Worm (Caenorhabditis elegans) whole organism, L2 larva: ENCODE results near the gene W03H9.1.

Experiments
- C34F6.9 ChIP-seq: fragments of 150-350 bp; optimal IDR thresholded peaks from 2 replicates; lab custom pipeline; 2014; ENCODE audit warnings: missing biosample characterization, missing genetic modification characterization
- F13H6.1 ChIP-seq: sonication (generic microtip); optimal IDR thresholded peaks from 2 replicates; lab custom pipeline; 2016; ENCODE audit warnings: missing genetic modification characterization, missing compliant biosample characterization
- Y55F3AM.14 ChIP-seq: fragments of 200-800 bp; sonication (Bioruptor generic); optimal IDR thresholded peaks from 2 replicates; lab custom pipeline; 2018; ENCODE audit warnings: mild to moderate bottlenecking, missing genetic modification characterization, missing compliant biosample characterization
- alr-1 ChIP-seq: fragments of 150-350 bp; optimal IDR thresholded peaks from 2 replicates; lab custom pipeline; 2014; ENCODE audit warnings: missing biosample characterization, missing genetic modification characterization
- ama-1 ChIP-seq: fragments of 150-350 bp; optimal IDR thresholded peaks from 2 replicates; lab custom pipeline; 2018; ENCODE audit warnings: inconsistent platforms
- blmp-1 ChIP-seq: sonication (generic microtip); optimal IDR thresholded peaks from 2 replicates; lab custom pipeline; 2017; ENCODE audit warnings: missing genetic modification characterization, mild to moderate bottlenecking, missing compliant biosample characterization, antibody characterized with exemption, moderate library complexity; ENCODE audit not compliant: insufficient read depth
- ceh-16 ChIP-seq: fragments of 150-350 bp; optimal IDR thresholded peaks from 2 replicates; lab custom pipeline; 2014; ENCODE audit warnings: missing biosample characterization, missing genetic modification characterization
- crh-2 ChIP-seq: sonication (generic microtip); optimal IDR thresholded peaks from 2 replicates; lab custom pipeline; 2017; ENCODE audit warnings: missing biosample characterization, missing genetic modification characterization
- dmd-4 ChIP-seq: sonication (generic microtip); optimal IDR thresholded peaks from 2 replicates; lab custom pipeline; 2017; ENCODE audit warnings: missing biosample characterization, missing genetic modification characterization
- elt-1 ChIP-seq: fragments of 150-350 bp; optimal IDR thresholded peaks from 2 replicates; lab custom pipeline; 2014; ENCODE audit warnings: missing biosample characterization, missing genetic modification characterization
- elt-3 ChIP-seq: sonication (generic microtip); optimal IDR thresholded peaks from 2 replicates; lab custom pipeline; 2017; ENCODE audit warnings: missing biosample characterization, missing genetic modification characterization
- lin-11 ChIP-seq: fragments of 150-350 bp; sonication (generic microtip); optimal IDR thresholded peaks from 2 replicates; lab custom pipeline; 2014; ENCODE audit warnings: missing biosample characterization, missing genetic modification characterization, inconsistent platforms, mixed read lengths
- lin-13 ChIP-seq: fragments of 150-350 bp; optimal IDR thresholded peaks from 2 replicates; lab custom pipeline; 2014; ENCODE audit warnings: missing biosample characterization, missing genetic modification reagents, missing genetic modification characterization
- lin-39 ChIP-seq: fragments of 150-350 bp; optimal IDR thresholded peaks from 2 replicates; lab custom pipeline; 2014; ENCODE audit warnings: missing biosample characterization, missing genetic modification reagents, missing genetic modification characterization
- lsy-2 ChIP-seq, 2 experiments: fragments of 150-350 bp in 1 of 2; sonication (generic microtip) in 1 of 2; optimal IDR thresholded peaks; 2 replicates each; lab custom pipeline; 2014 to 2017; ENCODE audit warnings: missing biosample characterization in 2 of 2, missing genetic modification characterization in 2 of 2
- mab-5 ChIP-seq: fragments of 150-350 bp; optimal IDR thresholded peaks from 2 replicates; lab custom pipeline; 2014; ENCODE audit warnings: missing biosample characterization, missing genetic modification characterization
- mbf-1 ChIP-seq: sonication (generic microtip); optimal IDR thresholded peaks from 2 replicates; lab custom pipeline; 2017; ENCODE audit warnings: missing biosample characterization, missing genetic modification characterization
- mdl-1 ChIP-seq, 2 experiments: fragments of 150-350 bp in 1 of 2; sonication (generic microtip) in 1 of 2; optimal IDR thresholded peaks; 2 replicates each; lab custom pipeline; 2017; ENCODE audit warnings: missing biosample characterization in 2 of 2, missing genetic modification characterization in 2 of 2
- nhr-11 ChIP-seq: fragments of 150-350 bp; optimal IDR thresholded peaks from 2 replicates; lab custom pipeline; 2014; ENCODE audit warnings: missing biosample characterization, missing genetic modification characterization
- nhr-12 ChIP-seq: fragments of 150-350 bp; optimal IDR thresholded peaks from 2 replicates; lab custom pipeline; 2014; ENCODE audit warnings: missing biosample characterization, missing genetic modification characterization
- nhr-129 ChIP-seq: fragments of 150-350 bp; optimal IDR thresholded peaks from 2 replicates; lab custom pipeline; 2014; ENCODE audit warnings: missing biosample characterization, missing genetic modification characterization
- nhr-21 ChIP-seq: fragments of 150-350 bp; optimal IDR thresholded peaks from 2 replicates; lab custom pipeline; 2014; ENCODE audit warnings: missing biosample characterization, missing genetic modification characterization
- nhr-23 ChIP-seq: fragments of 150-350 bp; optimal IDR thresholded peaks from 2 replicates; lab custom pipeline; 2014; ENCODE audit warnings: missing biosample characterization, missing genetic modification reagents, missing genetic modification characterization
- nhr-25 ChIP-seq: fragments of 150-350 bp; sonication (generic microtip); optimal IDR thresholded peaks from 3 replicates; lab custom pipeline; 2014; ENCODE audit warnings: missing biosample characterization, missing genetic modification characterization
- nhr-6 ChIP-seq: fragments of 150-350 bp; optimal IDR thresholded peaks from 2 replicates; lab custom pipeline; 2014; ENCODE audit warnings: missing biosample characterization, missing genetic modification characterization
- nhr-77 ChIP-seq: fragments of 150-350 bp; optimal IDR thresholded peaks from 2 replicates; lab custom pipeline; 2014; ENCODE audit warnings: missing biosample characterization, missing genetic modification characterization
- peb-1 ChIP-seq: fragments of 150-350 bp; optimal IDR thresholded peaks from 2 replicates; lab custom pipeline; 2014; ENCODE audit warnings: missing biosample characterization, missing genetic modification characterization
- skn-1 ChIP-seq: sonication (generic microtip); optimal IDR thresholded peaks from 2 replicates; lab custom pipeline; 2017; ENCODE audit warnings: missing biosample characterization, missing genetic modification characterization
- sma-3 ChIP-seq: sonication (generic microtip); optimal IDR thresholded peaks from 2 replicates; lab custom pipeline; 2016; ENCODE audit warnings: missing genetic modification reagents, missing genetic modification characterization, missing compliant biosample characterization
- sma-9 ChIP-seq, 2 experiments: fragments of 150-350 bp in 1 of 2; sonication (generic microtip) in 1 of 2; optimal IDR thresholded peaks; 2 replicates each; lab custom pipeline; 2014 to 2016; ENCODE audit warnings: missing genetic modification characterization in 2 of 2, mild to moderate bottlenecking in 1 of 2, missing biosample characterization in 1 of 2, missing compliant biosample characterization in 1 of 2, missing genetic modification reagents in 1 of 2, moderate library complexity in 1 of 2
- snpc-4 ChIP-seq: fragments of 150-350 bp; optimal IDR thresholded peaks from 2 replicates; lab custom pipeline; 2014; ENCODE audit warnings: missing biosample characterization, missing genetic modification characterization
- unc-55 ChIP-seq: fragments of 150-350 bp; sonication (generic microtip); optimal IDR thresholded peaks from 3 replicates; lab custom pipeline; 2014; ENCODE audit warnings: missing biosample characterization, missing genetic modification reagents, missing genetic modification characterization
- unc-62 ChIP-seq: fragments of 150-350 bp; optimal IDR thresholded peaks from 2 replicates; lab custom pipeline; 2014; ENCODE audit warnings: missing biosample characterization, missing genetic modification reagents, missing genetic modification characterization
- zag-1 ChIP-seq: fragments of 150-350 bp; optimal IDR thresholded peaks from 2 replicates; lab custom pipeline; 2014; ENCODE audit warnings: missing biosample characterization, missing genetic modification characterization
- ztf-1 ChIP-seq: fragments of 200-800 bp; sonication (Bioruptor generic); conservative IDR thresholded peaks from 2 replicates; pipeline ENCODE4 v1.3.6; 2022; ENCODE audit warnings: missing genetic modification characterization, missing compliant biosample characterization
- ztf-4 ChIP-seq: fragments of 150-350 bp; optimal IDR thresholded peaks from 2 replicates; lab custom pipeline; 2014; ENCODE audit warnings: missing biosample characterization, missing genetic modification characterization

Gene W03H9.1

ce11 chrII:14122065-14122464 lies 27.9 kb downstream of the W03H9.1 start, which contains the start of gene K09E4.4:
Gene K09E4.4 (minus strand): TSS chrII:14122165.
- no peak for TF ChIP-seq lin-39 (tag; lab: Kevin White, UChicago)
- no peak for TF ChIP-seq zag-1 (tag; lab: Kevin White, UChicago)
- TF ChIP-seq sma-9 (GFP tag; optimal IDR thresholded peaks at IDR 0.05; lab: Kevin White, UChicago) = no peak
- no peak for TF ChIP-seq sma-9 (tag; optimal IDR thresholded peaks at IDR 0.05; lab: Kevin White, UChicago)
- TF ChIP-seq elt-1 = no peak
- no peak for TF ChIP-seq unc-62 (GFP tag; lab: Kevin White, UChicago)
- no peak for TF ChIP-seq ceh-16 (tag; lab: Kevin White, UChicago)
- TF ChIP-seq skn-1 (tag; lab: Kevin White, UChicago) = no peak
- no peak for TF ChIP-seq lsy-2 (tag; optimal IDR thresholded peaks at IDR 0.05; lab: Kevin White, UChicago)
- no peak for TF ChIP-seq peb-1 (tag; lab: Kevin White, UChicago)
- TF ChIP-seq blmp-1 (tag; lab: Kevin White, UChicago) = no peak
- no peak for TF ChIP-seq nhr-6 (tag; lab: Kevin White, UChicago)
- TF ChIP-seq mbf-1 = no peak
- TF ChIP-seq ama-1 (lab: Kevin White, UChicago) = no peak
- no peak for TF ChIP-seq nhr-11
- TF ChIP-seq alr-1 (tag; lab: Kevin White, UChicago) = no peak

- TF ChIP-seq snpc-4 (tag; lab: Kevin White, UChicago) (peak; percentile 4), ztf-1 (GFP tag; lab: Robert Waterston, UW) (no peak), sma-3 (GFP tag; lab: Kevin White, UChicago) (no peak), mab-5 (tag; lab: Kevin White, UChicago) (no peak), nhr-77 (tag; lab: Kevin White, UChicago) (no peak), unc-55 (no peak)
Observed at ce11 chrII:14118391-14118790, 31.5 kb downstream of the W03H9.1 start.

ce11 chrII:14112842-14113241 lies 37.1 kb downstream of the W03H9.1 start:
- no peak for TF ChIP-seq blmp-1 (tag; lab: Kevin White, UChicago)

ce11 chrII:14109184-14109664 lies 40.7 kb downstream of the W03H9.1 start, which contains the start of gene cpg-7:
Gene cpg-7 (minus strand): TSS chrII:14109234.
- TF ChIP-seq unc-62 (GFP tag; lab: Kevin White, UChicago) = no peak
- no peak for TF ChIP-seq sma-3 (GFP tag; lab: Kevin White, UChicago)
- TF ChIP-seq mdl-1 (tag; optimal IDR thresholded peaks at IDR 0.05; lab: Kevin White, UChicago) = no peak
- no peak for TF ChIP-seq dmd-4 (tag; lab: Kevin White, UChicago)
- no peak for TF ChIP-seq ceh-16 (tag; lab: Kevin White, UChicago)
- no peak for TF ChIP-seq skn-1 (tag; lab: Kevin White, UChicago)
- no peak for TF ChIP-seq elt-1
- TF ChIP-seq nhr-21 (tag; lab: Kevin White, UChicago) = no peak
- TF ChIP-seq blmp-1 (tag; lab: Kevin White, UChicago) = no peak
- no peak for TF ChIP-seq ztf-4 (tag; lab: Kevin White, UChicago)
- TF ChIP-seq ztf-1 (GFP tag; lab: Robert Waterston, UW) = no peak
- no peak for TF ChIP-seq nhr-6 (tag; lab: Kevin White, UChicago)
- no peak for TF ChIP-seq C34F6.9
- TF ChIP-seq nhr-25 = no peak
- no peak for TF ChIP-seq lin-13 (GFP tag; lab: Kevin White, UChicago)
- TF ChIP-seq Y55F3AM.14 (GFP tag; lab: Kevin White, UChicago) = no peak
- TF ChIP-seq alr-1 (tag; lab: Kevin White, UChicago) = no peak
- no peak for TF ChIP-seq crh-2 (tag; lab: Kevin White, UChicago)
- TF ChIP-seq, all 48 proteins: peak for 0

- TF ChIP-seq lin-11 (no peak), unc-62 (GFP tag; lab: Kevin White, UChicago) (no peak), crh-2 (tag; lab: Kevin White, UChicago) (no peak)
Observed at ce11 chrII:14106164-14106563, 43.8 kb downstream of the W03H9.1 start.

- TF ChIP-seq nhr-12 (tag; lab: Kevin White, UChicago) (no peak), nhr-11 (no peak), mdl-1 (tag; optimal IDR thresholded peaks at IDR 0.05; lab: Kevin White, UChicago) (no peak), nhr-77 (tag; lab: Kevin White, UChicago) (no peak), ceh-16 (tag; lab: Kevin White, UChicago) (no peak), F13H6.1 (tag; lab: Kevin White, UChicago) (no peak), mab-5 (tag; lab: Kevin White, UChicago) (no peak), skn-1 (tag; lab: Kevin White, UChicago) (no peak), lin-13 (GFP tag; lab: Kevin White, UChicago) (no peak), ama-1 (lab: Kevin White, UChicago) (no peak), nhr-23 (tag; lab: Kevin White, UChicago) (no peak), peb-1 (tag; lab: Kevin White, UChicago) (no peak), nhr-129 (tag; lab: Kevin White, UChicago) (no peak), snpc-4 (tag; lab: Kevin White, UChicago) (no peak), elt-3 (tag; lab: Kevin White, UChicago) (no peak), C34F6.9 (no peak), sma-9 (GFP tag; optimal IDR thresholded peaks at IDR 0.05; lab: Kevin White, UChicago) (no peak), sma-9 (tag; optimal IDR thresholded peaks at IDR 0.05; lab: Kevin White, UChicago) (no peak), lin-11 (no peak), unc-62 (GFP tag; lab: Kevin White, UChicago) (no peak), dmd-4 (tag; lab: Kevin White, UChicago) (no peak)
Observed at ce11 chrII:14104470-14104869, 45.5 kb downstream of the W03H9.1 start, which contains the start of gene gur-4. Gene gur-4 (plus strand): TSS chrII:14104770.
